Fruit fly (Drosophila melanogaster): Measurements from ENCODE around the gene CG4483.

The CG4483 gene

DNA sequence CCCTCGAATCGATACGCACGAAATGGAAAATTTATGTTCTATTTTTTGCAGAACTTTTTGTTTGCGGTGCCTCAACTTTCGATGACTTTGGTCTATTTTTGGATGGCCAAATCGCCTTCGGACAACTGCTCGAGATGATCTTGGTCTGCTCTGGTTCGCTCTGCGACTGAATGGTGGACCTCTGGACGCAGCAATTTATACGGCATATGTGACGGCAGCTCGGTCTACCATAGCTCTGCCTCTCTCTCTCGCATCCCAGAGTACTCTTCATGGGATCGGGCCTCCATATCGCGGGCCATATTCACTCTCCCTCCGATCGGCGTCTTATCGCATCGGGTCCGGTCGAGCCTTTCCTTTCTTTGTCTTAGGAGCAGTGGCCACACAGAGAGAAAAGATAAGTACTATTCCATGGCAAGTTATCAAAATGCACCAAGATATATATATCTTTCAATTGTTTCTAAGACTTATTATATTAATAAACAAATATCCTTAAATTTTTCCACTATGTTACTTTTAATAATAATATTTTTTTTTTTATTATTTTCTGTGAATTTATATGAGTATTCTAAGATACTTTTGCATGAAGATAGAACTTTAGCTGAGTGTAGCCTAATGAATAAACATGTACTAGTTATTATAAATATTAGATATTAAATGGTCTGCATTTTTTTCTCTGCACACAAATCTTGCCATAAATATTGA, 27.6 kb downstream of the CG4483 start, which contains the start of gene Slc45-1:
TSS of gene Slc45-1 (minus strand) at position 150 of the 702 bp plus-strand sequence.
- TF ChIP-seq Abd-B (GFP tag; optimal IDR thresholded peaks at IDR 0.05), result no peak
- no peak for TF ChIP-seq ara (GFP tag; IDR thresholded peaks at IDR 0.05)
- TF ChIP-seq Trl (optimal IDR thresholded peaks at IDR 0.05), result peak; percentile 35 to 41
- no peak for TF ChIP-seq Trl (GFP tag; optimal IDR thresholded peaks at IDR 0.05)
- TF ChIP-seq jigr1 (GFP tag; IDR thresholded peaks at IDR 0.05), result no peak
- 0 out of 3 replicates have a peak, but pooled peaks have one; percentile 6 for TF ChIP-seq row (GFP tag; IDR thresholded peaks at IDR 0.05)
- no peak for TF ChIP-seq CG6689 (GFP tag; IDR thresholded peaks at IDR 0.05)
- TF ChIP-seq CG2199 (GFP tag; IDR thresholded peaks at IDR 0.05), result no peak
- TF ChIP-seq H15 (GFP tag; IDR thresholded peaks at IDR 0.05), result no peak
- peak; percentile 43; the same call in 1 of the 2 replicates for TF ChIP-seq Drgx (GFP tag; IDR thresholded peaks at IDR 0.05)
- TF ChIP-seq CG5180 (GFP tag; optimal IDR thresholded peaks at IDR 0.05), result no peak
- TF ChIP-seq slbo (GFP tag; IDR thresholded peaks at IDR 0.05), result peak; percentile 31; the same call in 1 of the 2 replicates
- no peak for TF ChIP-seq bigmax (GFP tag; optimal IDR thresholded peaks at IDR 0.05)
- TF ChIP-seq CG12236 (GFP tag; optimal IDR thresholded peaks at IDR 0.05), result no peak
- TF ChIP-seq Atf-2 (GFP tag; optimal IDR thresholded peaks at IDR 0.05), result no peak
- no peak for TF ChIP-seq CG10543 (GFP tag; optimal IDR thresholded peaks at IDR 0.05)
- peak; percentile 59 for TF ChIP-seq CG12769 (tag; optimal IDR thresholded peaks at IDR 0.05)
- no peak for TF ChIP-seq kah (GFP tag; optimal IDR thresholded peaks at IDR 0.05)
- TF ChIP-seq Med (GFP tag), result peak; percentile 68
- no peak for TF ChIP-seq CG32532 (GFP tag; IDR thresholded peaks at IDR 0.05)
- no peak for TF ChIP-seq BtbVII (GFP tag; optimal IDR thresholded peaks at IDR 0.05)
- peak; percentile 9 for TF ChIP-seq nmo (GFP tag; optimal IDR thresholded peaks at IDR 0.05)
- TF ChIP-seq corto (GFP tag; optimal IDR thresholded peaks at IDR 0.05), result no peak
- TF ChIP-seq cas (GFP tag; IDR thresholded peaks at IDR 0.05), result no peak
- TF ChIP-seq CG6272 (GFP tag; IDR thresholded peaks at IDR 0.05), result no peak
- TF ChIP-seq CG7928 (GFP tag; optimal IDR thresholded peaks at IDR 0.05), result no peak
- TF ChIP-seq Bdp1 (GFP tag; optimal IDR thresholded peaks at IDR 0.05), result no peak
- TF ChIP-seq CG7839 (tag; optimal IDR thresholded peaks at IDR 0.05), result peak; percentile 45
- peak; percentile 12 for TF ChIP-seq dmrt99B (tag; optimal IDR thresholded peaks at IDR 0.05)
- TF ChIP-seq gem (tag; optimal IDR thresholded peaks at IDR 0.05), result peak; percentile 40
- no peak for TF ChIP-seq lov (optimal IDR thresholded peaks at IDR 0.05)
- TF ChIP-seq lov (GFP tag; IDR thresholded peaks at IDR 0.05), result no peak
- no peak for TF ChIP-seq pros (GFP tag; optimal IDR thresholded peaks at IDR 0.05)
- peak; percentile 31 for TF ChIP-seq CG11504 (tag; optimal IDR thresholded peaks at IDR 0.05)
- TF ChIP-seq CG8089 (GFP tag; optimal IDR thresholded peaks at IDR 0.05), result no peak
- no peak for TF ChIP-seq CG11695 (GFP tag; IDR thresholded peaks at IDR 0.05)
- TF ChIP-seq Mes4 (GFP tag; optimal IDR thresholded peaks at IDR 0.05), result no peak
- no peak for TF ChIP-seq ERR (GFP tag; optimal IDR thresholded peaks at IDR 0.05)
- no peak for TF ChIP-seq aop (GFP tag; IDR thresholded peaks at IDR 0.05)
- TF ChIP-seq CG9727 (GFP tag; optimal IDR thresholded peaks at IDR 0.05), result peak; percentile 20
- peak; percentile 11 for TF ChIP-seq phol (tag; optimal IDR thresholded peaks at IDR 0.05)
- TF ChIP-seq Meics (GFP tag; optimal IDR thresholded peaks at IDR 0.05), result no peak
- TF ChIP-seq Deaf1 (tag; optimal IDR thresholded peaks at IDR 0.05), result peak; percentile 50
- no peak for TF ChIP-seq CG8478 (optimal IDR thresholded peaks at IDR 0.05)
- TF ChIP-seq dmrt11E (tag; optimal IDR thresholded peaks at IDR 0.05), result peak; percentile 21
- TF ChIP-seq schlank (tag; optimal IDR thresholded peaks at IDR 0.05), result no peak
- peak in 1 of 2 experiments; percentile 12 for TF ChIP-seq Pdp1 (GFP tag; optimal IDR thresholded peaks at IDR 0.05)
- TF ChIP-seq CG31441 (GFP tag; IDR thresholded peaks at IDR 0.05), result 0 out of 2 replicates have a peak, but pooled peaks have one; percentile 28
- TF ChIP-seq Hr51 (GFP tag; optimal IDR thresholded peaks at IDR 0.05), result peak in 1 of 2 experiments; percentile 5
- TF ChIP-seq CG7963 (GFP tag; IDR thresholded peaks at IDR 0.05; ENCODE audit: partially characterized antibody), result no peak
- no peak for TF ChIP-seq CG1792 (GFP tag; optimal IDR thresholded peaks at IDR 0.05)
